Worm (Caenorhabditis elegans) whole organism, mixed stage, embryonic: ENCODE data around the gene F14F8.8.

ENCODE experiments used
- M03D4.4 ChIP-seq: sonication (generic microtip); optimal IDR thresholded peaks from 2 replicates; lab custom pipeline; 2017; ENCODE audit warnings: mild to moderate bottlenecking, missing genetic modification characterization, missing compliant biosample characterization
- bed-3 ChIP-seq: fragments of 200-800 bp; sonication (Bioruptor generic); optimal IDR thresholded peaks from 3 replicates; lab custom pipeline; 2018; ENCODE audit warnings: mild to moderate bottlenecking, missing genetic modification characterization, moderate library complexity, missing compliant biosample characterization
- blmp-1 ChIP-seq: fragments of 150-350 bp; optimal IDR thresholded peaks from 2 replicates; lab custom pipeline; 2014; ENCODE audit warnings: missing biosample characterization, missing genetic modification characterization
- ceh-39 ChIP-seq: fragments of 150-350 bp; optimal IDR thresholded peaks from 2 replicates; lab custom pipeline; 2014; ENCODE audit warnings: missing biosample characterization, missing genetic modification characterization
- ceh-43 ChIP-seq: fragments of 200-800 bp; sonication (Bioruptor generic); optimal IDR thresholded peaks from 2 replicates; lab custom pipeline; 2018; ENCODE audit warnings: mild to moderate bottlenecking, missing genetic modification characterization, moderate library complexity, missing compliant biosample characterization
- ceh-83 ChIP-seq: fragments of 200-800 bp; sonication (Bioruptor generic); optimal IDR thresholded peaks from 2 replicates; lab custom pipeline; 2018; ENCODE audit warnings: mild to moderate bottlenecking, missing genetic modification characterization, missing compliant biosample characterization
- ces-1 ChIP-seq: fragments of 150-350 bp; optimal IDR thresholded peaks from 2 replicates; lab custom pipeline; 2014; ENCODE audit warnings: missing biosample characterization, missing genetic modification reagents, missing genetic modification characterization
- cnd-1 ChIP-seq: fragments of 200-800 bp; sonication (Bioruptor generic); optimal IDR thresholded peaks from 2 replicates; lab custom pipeline; 2018; ENCODE audit warnings: mild to moderate bottlenecking, missing genetic modification characterization, missing compliant biosample characterization
- drap-1 ChIP-seq: fragments of 200-800 bp; sonication (Bioruptor generic); optimal IDR thresholded peaks from 3 replicates; lab custom pipeline; 2018; ENCODE audit warnings: mild to moderate bottlenecking, missing genetic modification characterization, missing compliant biosample characterization
- elt-1 ChIP-seq: sonication (generic microtip); optimal IDR thresholded peaks from 2 replicates; lab custom pipeline; 2017; ENCODE audit warnings: missing genetic modification characterization, mild to moderate bottlenecking, missing compliant biosample characterization, antibody characterized with exemption, moderate library complexity, borderline replicate concordance; ENCODE audit not compliant: insufficient read depth
- elt-3 ChIP-seq: fragments of 150-350 bp; optimal IDR thresholded peaks from 2 replicates; lab custom pipeline; 2014; ENCODE audit warnings: missing biosample characterization, missing genetic modification characterization
- flh-1 ChIP-seq: fragments of 200-800 bp; sonication (Bioruptor generic); optimal IDR thresholded peaks from 2 replicates; lab custom pipeline; 2018; ENCODE audit warnings: mild to moderate bottlenecking, missing genetic modification characterization, moderate library complexity, missing compliant biosample characterization
- ham-2 ChIP-seq: fragments of 200-800 bp; sonication (Bioruptor generic); optimal IDR thresholded peaks from 2 replicates; lab custom pipeline; 2018; ENCODE audit warnings: mild to moderate bottlenecking, missing genetic modification characterization, missing compliant biosample characterization
- hlh-1 ChIP-seq: fragments of 150-350 bp; optimal IDR thresholded peaks from 2 replicates; lab custom pipeline; 2014; ENCODE audit warnings: missing biosample characterization, missing genetic modification reagents, missing genetic modification characterization
- lin-13 ChIP-seq: fragments of 150-350 bp; optimal IDR thresholded peaks from 2 replicates; lab custom pipeline; 2014; ENCODE audit warnings: missing biosample characterization, missing genetic modification characterization
- lin-32 ChIP-seq: fragments of 200-800 bp; sonication (Bioruptor generic); optimal IDR thresholded peaks from 2 replicates; lab custom pipeline; 2018; ENCODE audit warnings: mild to moderate bottlenecking, missing genetic modification characterization, missing compliant biosample characterization
- lsy-2 ChIP-seq: fragments of 150-350 bp; optimal IDR thresholded peaks from 2 replicates; lab custom pipeline; 2014; ENCODE audit warnings: missing biosample characterization, missing genetic modification characterization
- mab-5 ChIP-seq: fragments of 150-350 bp; optimal IDR thresholded peaks from 2 replicates; lab custom pipeline; 2014; ENCODE audit warnings: missing biosample characterization, missing genetic modification characterization
- mep-1 ChIP-seq: fragments of 150-350 bp; optimal IDR thresholded peaks from 2 replicates; lab custom pipeline; 2017; ENCODE audit warnings: missing biosample characterization, missing genetic modification reagents, missing genetic modification characterization, inconsistent platforms
- mls-2 ChIP-seq: sonication (generic microtip); optimal IDR thresholded peaks from 2 replicates; lab custom pipeline; 2016; ENCODE audit warnings: mild to moderate bottlenecking, missing genetic modification characterization, moderate library complexity, missing compliant biosample characterization
- nhr-12 ChIP-seq: fragments of 150-350 bp; optimal IDR thresholded peaks from 2 replicates; lab custom pipeline; 2014; ENCODE audit warnings: missing biosample characterization, missing genetic modification characterization
- nhr-237 ChIP-seq: fragments of 150-350 bp; optimal IDR thresholded peaks from 2 replicates; lab custom pipeline; 2014; ENCODE audit warnings: missing biosample characterization, missing genetic modification characterization
- nhr-28 ChIP-seq: fragments of 150-350 bp; optimal IDR thresholded peaks from 2 replicates; lab custom pipeline; 2014; ENCODE audit warnings: missing biosample characterization, missing genetic modification characterization
- nhr-76 ChIP-seq: sonication (generic microtip); optimal IDR thresholded peaks from 2 replicates; lab custom pipeline; 2017; ENCODE audit warnings: missing biosample characterization, missing genetic modification characterization
- sem-2 ChIP-seq: fragments of 200-800 bp; sonication (Bioruptor generic); optimal IDR thresholded peaks from 2 replicates; lab custom pipeline; 2018; ENCODE audit warnings: mild to moderate bottlenecking, missing genetic modification characterization, missing compliant biosample characterization
- snpc-4 ChIP-seq: fragments of 150-350 bp; optimal IDR thresholded peaks from 2 replicates; lab custom pipeline; 2014; ENCODE audit warnings: missing biosample characterization, missing genetic modification characterization
- sptf-1 ChIP-seq: sonication (generic microtip); optimal IDR thresholded peaks from 2 replicates; lab custom pipeline; 2017; ENCODE audit warnings: mild to moderate bottlenecking, missing genetic modification characterization, moderate library complexity, missing compliant biosample characterization
- tbx-8 ChIP-seq: fragments of 200-800 bp; sonication (Bioruptor generic); optimal IDR thresholded peaks from 2 replicates; lab custom pipeline; 2018; ENCODE audit warnings: mild to moderate bottlenecking, missing genetic modification characterization, moderate library complexity, missing compliant biosample characterization
- unc-120 ChIP-seq: sonication (generic microtip); optimal IDR thresholded peaks from 2 replicates; lab custom pipeline; 2017; ENCODE audit warnings: missing genetic modification characterization, missing compliant biosample characterization; ENCODE audit not compliant: poor library complexity, severe bottlenecking
- unc-39 ChIP-seq: fragments of 150-350 bp; optimal IDR thresholded peaks from 2 replicates; lab custom pipeline; 2014; ENCODE audit warnings: missing biosample characterization, missing genetic modification characterization
- unc-62 ChIP-seq: fragments of 150-350 bp; optimal IDR thresholded peaks from 2 replicates; lab custom pipeline; 2014; ENCODE audit warnings: missing biosample characterization, missing genetic modification reagents, missing genetic modification characterization
- zip-8 ChIP-seq: fragments of 150-350 bp; optimal IDR thresholded peaks from 2 replicates; lab custom pipeline; 2014; ENCODE audit warnings: missing biosample characterization, missing genetic modification characterization
- ztf-11 ChIP-seq: fragments of 150-350 bp; optimal IDR thresholded peaks from 2 replicates; lab custom pipeline; 2014; ENCODE audit warnings: missing biosample characterization, missing genetic modification characterization

The F14F8.8 gene

DNA sequence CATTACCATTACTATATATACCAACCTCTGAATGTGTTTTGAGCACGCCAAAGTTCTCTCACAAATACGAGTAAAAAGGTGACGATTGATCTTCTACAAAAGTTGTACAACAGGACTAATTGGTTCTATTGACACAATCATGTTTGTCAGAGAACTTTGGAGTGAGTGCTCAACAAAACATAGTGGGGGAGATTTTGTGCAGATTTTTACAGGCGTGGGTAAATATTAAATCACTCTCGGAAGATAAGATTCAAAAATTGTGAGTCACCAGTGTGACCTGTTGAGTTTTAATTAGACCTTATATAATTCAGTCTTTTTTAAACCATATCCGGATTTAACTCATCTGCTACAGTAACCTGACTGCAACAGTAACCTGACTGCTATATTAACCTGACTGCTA, at the start of gene F14F8.8:
TSS of gene F14F8.8 (minus strand) at position 101 of the 400 bp plus-strand sequence.
- TF ChIP-seq sem-2 (GFP tag; lab: Kevin White, UChicago) (no peak), unc-120 (tag; lab: Kevin White, UChicago) (no peak), zip-8 (tag; lab: Kevin White, UChicago) (no peak), nhr-28 (no peak), nhr-237 (tag; lab: Kevin White, UChicago) (no peak), mep-1 (tag; lab: Kevin White, UChicago) (no peak), mls-2 (tag; lab: Kevin White, UChicago) (no peak), tbx-8 (GFP tag; lab: Kevin White, UChicago) (no peak)

DNA sequence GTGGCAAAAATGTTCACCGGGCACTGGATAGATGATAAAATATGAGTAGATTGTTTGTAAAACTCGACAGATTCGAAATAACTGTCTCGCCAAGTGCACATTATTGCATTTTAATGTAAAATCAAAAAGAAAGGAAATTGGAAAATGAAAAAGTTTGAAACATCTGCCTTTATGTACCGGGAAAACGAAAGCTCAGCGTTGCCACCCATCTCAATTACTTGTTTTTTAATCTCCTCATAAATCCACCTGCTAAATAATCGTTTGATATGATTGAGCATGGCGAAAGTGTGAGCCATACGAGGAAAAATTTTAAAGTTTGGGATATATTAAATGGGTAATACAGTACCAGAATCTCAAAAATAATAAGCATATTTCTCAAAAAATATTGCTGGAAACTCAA, 44.5 kb upstream of the F14F8.8 start, which contains the start of gene srh-137:
TSS of gene srh-137 (minus strand) at position 101 of the 400 bp plus-strand sequence.
- no peak for TF ChIP-seq lin-32 (GFP tag; lab: Kevin White, UChicago)
- TF ChIP-seq sem-2 (GFP tag; lab: Kevin White, UChicago), result no peak

DNA sequence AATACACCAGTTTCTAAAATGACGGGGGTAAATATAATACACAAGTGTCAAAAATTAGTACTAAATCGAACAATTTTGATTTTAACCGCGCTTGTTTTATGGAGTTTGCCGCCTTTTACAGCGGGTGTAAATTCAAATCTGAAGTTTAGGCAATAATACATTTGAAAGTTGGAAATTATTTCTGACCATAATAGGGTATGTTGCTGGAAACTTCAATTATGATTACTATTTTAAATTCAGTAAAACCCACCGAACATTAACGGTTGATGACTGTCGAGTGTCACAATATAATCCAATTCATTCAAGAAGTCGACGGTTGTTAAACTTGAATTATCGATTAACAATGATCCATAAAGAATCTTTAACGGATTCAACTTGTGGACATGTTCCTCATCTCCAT, 41.7 kb upstream of the F14F8.8 start:
- TF ChIP-seq snpc-4 (no peak), bed-3 (no peak), cnd-1 (tag; lab: Kevin White, UChicago) (no peak), hlh-1 (tag; lab: Kevin White, UChicago) (no peak), drap-1 (GFP tag; lab: Kevin White, UChicago) (no peak), unc-62 (GFP tag; lab: Kevin White, UChicago) (no peak), unc-39 (tag; lab: Kevin White, UChicago) (no peak), sem-2 (GFP tag; lab: Kevin White, UChicago) (no peak), tbx-8 (GFP tag; lab: Kevin White, UChicago) (no peak), nhr-12 (tag; lab: Kevin White, UChicago) (no peak), nhr-28 (no peak), lin-13 (no peak), nhr-76 (tag; lab: Kevin White, UChicago) (no peak), blmp-1 (tag; lab: Kevin White, UChicago) (no peak), sptf-1 (tag; lab: Kevin White, UChicago) (no peak), zip-8 (tag; lab: Kevin White, UChicago) (no peak), ceh-39 (no peak)

DNA sequence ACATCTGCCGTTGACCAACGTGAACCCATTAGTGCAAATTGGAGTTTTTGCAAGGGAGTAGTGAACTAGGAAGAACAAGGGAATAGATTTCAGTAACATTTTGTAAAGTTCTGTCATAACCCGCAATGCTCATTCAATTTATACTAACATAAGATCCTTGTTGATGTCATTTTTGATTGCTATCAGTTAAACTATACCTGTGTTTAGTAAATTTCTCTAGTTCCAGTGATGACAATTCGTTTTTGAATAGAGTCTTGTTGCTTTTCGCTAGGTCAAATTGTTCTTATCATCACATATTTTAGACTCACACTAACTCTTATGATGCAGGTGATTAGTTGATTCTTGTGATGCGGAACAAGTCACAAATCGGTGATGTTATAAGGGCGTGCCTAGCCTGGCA, 34.5 kb upstream of the F14F8.8 start, which contains the start of gene clec-9:
TSS of gene clec-9 (minus strand) at position 101 of the 400 bp plus-strand sequence.
- TF ChIP-seq M03D4.4 (tag; lab: Kevin White, UChicago), result no peak
- TF ChIP-seq sptf-1 (tag; lab: Kevin White, UChicago), result no peak
- no peak for TF ChIP-seq nhr-237 (tag; lab: Kevin White, UChicago)
- TF ChIP-seq nhr-28, result no peak
- no peak for TF ChIP-seq ces-1 (GFP tag; lab: Kevin White, UChicago)
- no peak for TF ChIP-seq bed-3
- no peak for TF ChIP-seq ceh-83 (GFP tag; lab: Kevin White, UChicago)
- no peak for TF ChIP-seq elt-3
- no peak for TF ChIP-seq snpc-4
- TF ChIP-seq unc-120 (tag; lab: Kevin White, UChicago), result no peak
- no peak for TF ChIP-seq unc-62 (GFP tag; lab: Kevin White, UChicago)
- TF ChIP-seq flh-1 (GFP tag; lab: Kevin White, UChicago), result no peak
- TF ChIP-seq mab-5 (tag; lab: Kevin White, UChicago), result no peak
- TF ChIP-seq cnd-1 (tag; lab: Kevin White, UChicago), result no peak
- no peak for TF ChIP-seq blmp-1 (tag; lab: Kevin White, UChicago)
- no peak for TF ChIP-seq sem-2 (GFP tag; lab: Kevin White, UChicago)
- no peak for TF ChIP-seq hlh-1 (tag; lab: Kevin White, UChicago)
- TF ChIP-seq ham-2 (GFP tag; lab: Kevin White, UChicago), result no peak
- TF ChIP-seq unc-39 (tag; lab: Kevin White, UChicago), result no peak
- TF ChIP-seq mls-2 (tag; lab: Kevin White, UChicago), result no peak

DNA sequence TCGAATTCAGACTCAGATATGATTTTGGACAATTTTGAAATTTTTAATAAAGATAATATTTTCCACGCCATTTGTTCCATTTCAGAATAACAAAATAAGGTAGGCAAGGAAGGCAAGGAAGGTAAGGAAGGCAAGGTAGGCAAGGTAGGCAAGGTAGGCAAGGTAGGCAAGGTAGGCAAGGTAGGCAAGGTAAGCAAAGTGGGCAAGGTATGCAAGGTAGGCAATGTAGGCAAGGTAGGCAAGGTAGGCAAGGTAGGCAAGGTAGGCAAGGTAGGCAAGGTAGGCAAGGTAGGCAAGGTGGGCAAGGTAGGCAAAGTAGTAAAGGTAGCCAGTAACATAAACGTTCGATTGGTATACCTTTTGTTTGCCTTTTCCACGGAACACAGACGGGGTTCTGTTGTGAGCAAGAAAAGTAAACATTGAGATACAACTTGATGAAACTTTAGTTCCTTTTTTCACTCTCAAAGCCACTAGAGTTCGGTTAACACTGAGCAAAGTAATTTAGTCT, 27.7 kb upstream of the F14F8.8 start, which contains the start of gene Y70C5C.1:
TSS of gene Y70C5C.1 (plus strand) at position 458 of the 508 bp plus-strand sequence.
- TF ChIP-seq ceh-43 (peak; percentile 10), lin-13 (no peak), sptf-1 (tag; lab: Kevin White, UChicago) (peak; percentile 79), ceh-83 (GFP tag; lab: Kevin White, UChicago) (peak; percentile 14), cnd-1 (tag; lab: Kevin White, UChicago) (peak; percentile 32), elt-1 (tag; lab: Kevin White, UChicago) (no peak), lsy-2 (no peak), sem-2 (GFP tag; lab: Kevin White, UChicago) (peak; percentile 1), unc-62 (GFP tag; lab: Kevin White, UChicago) (no peak), mls-2 (tag; lab: Kevin White, UChicago) (peak; percentile 80), mep-1 (tag; lab: Kevin White, UChicago) (no peak), drap-1 (GFP tag; lab: Kevin White, UChicago) (peak; percentile 51), ztf-11 (tag; lab: Kevin White, UChicago) (no peak), M03D4.4 (tag; lab: Kevin White, UChicago) (peak; percentile 32), lin-32 (GFP tag; lab: Kevin White, UChicago) (peak; percentile 16), bed-3 (peak; percentile 49), ceh-39 (no peak), ham-2 (GFP tag; lab: Kevin White, UChicago) (no peak), flh-1 (GFP tag; lab: Kevin White, UChicago) (peak; percentile 12)
